Fruit fly (Drosophila melanogaster): ENCODE measurements around the gene CG15021.

DNA sequence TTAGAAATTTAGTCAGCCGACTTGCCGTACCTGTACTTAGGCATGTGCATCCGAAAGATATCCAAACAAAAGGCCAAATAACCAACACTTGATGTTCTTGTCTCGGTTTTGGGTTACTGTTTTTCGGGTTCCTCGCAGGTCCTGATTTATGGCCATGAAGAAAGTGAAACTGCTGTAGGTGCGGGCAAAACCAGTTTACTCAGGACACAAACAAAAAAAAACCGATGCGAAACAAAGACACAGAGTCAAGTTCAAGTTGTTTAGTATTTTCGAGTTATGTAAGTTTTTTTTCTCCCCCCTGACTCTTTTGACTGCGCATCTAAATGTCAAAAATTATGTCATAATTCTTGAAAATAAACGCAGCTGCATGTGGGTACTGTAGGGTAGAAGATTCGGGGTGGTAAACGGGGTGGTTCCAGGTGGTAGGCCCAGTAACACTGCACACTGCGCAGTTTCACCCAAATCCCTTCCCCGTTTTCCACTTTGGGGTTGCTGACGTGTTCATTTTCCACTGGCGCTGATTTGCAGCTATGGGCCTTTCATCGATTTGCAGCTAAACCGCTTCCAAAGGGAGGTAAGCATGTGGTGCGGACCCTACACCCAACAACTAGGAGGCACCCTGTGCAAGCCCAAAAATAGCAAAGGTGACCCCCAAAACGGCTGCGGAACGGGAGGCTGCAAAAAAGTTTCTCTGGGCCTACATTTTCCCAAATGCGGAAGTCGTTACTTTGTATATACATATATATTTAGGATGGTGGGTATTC is 27.2 kb upstream of the CG15021 start:
- TF ChIP-seq Dif (GFP tag; optimal IDR thresholded peaks at IDR 0.05; ENCODE audit: partially characterized antibody) (no peak), fru (GFP tag; optimal IDR thresholded peaks at IDR 0.05) (no peak), Sp1 (GFP tag; optimal IDR thresholded peaks at IDR 0.05) (no peak), usp (GFP tag; optimal IDR thresholded peaks at IDR 0.05) (no peak), br (GFP tag; optimal IDR thresholded peaks at IDR 0.05) (no peak), pan (optimal IDR thresholded peaks at IDR 0.05) (no peak), sv (GFP tag; optimal IDR thresholded peaks at IDR 0.05) (no peak), Rel (GFP tag; optimal IDR thresholded peaks at IDR 0.05) (no peak), Rel (tag; optimal IDR thresholded peaks at IDR 0.05) (no peak), dsf (GFP tag; optimal IDR thresholded peaks at IDR 0.05; ENCODE audit: borderline replicate concordance) (no peak), h (GFP tag; optimal IDR thresholded peaks at IDR 0.05) (no peak), CG9705 (GFP tag; optimal IDR thresholded peaks at IDR 0.05) (no peak)

All from whole organism, wandering third instar larva.